Fruit fly (Drosophila melanogaster): ENCODE results near the gene CG6310.

Gene CG6310

dm6 chr3L:11096195-11096908 lies 26.7 kb upstream of the CG6310 start, which contains the start of the genes CG46439, Iyd and CG33947 (continued):
- TF ChIP-seq ems (GFP tag; optimal IDR thresholded peaks at IDR 0.05) (peak; percentile 9), fd102C (GFP tag; optimal IDR thresholded peaks at IDR 0.05) (no peak), CG17361 (GFP tag; IDR thresholded peaks at IDR 0.05) (0 out of 3 replicates have a peak, but pooled peaks have one; percentile 17), Dbx (GFP tag; IDR thresholded peaks at IDR 0.05) (no peak), Hr51 (GFP tag; optimal IDR thresholded peaks at IDR 0.05) (peak in 1 of 2 experiments; percentile 12), Myb (GFP tag; optimal IDR thresholded peaks at IDR 0.05) (peak; percentile 93), CG10147 (GFP tag; optimal IDR thresholded peaks at IDR 0.05) (no peak), CG14050 (GFP tag; IDR thresholded peaks at IDR 0.05) (no peak), twi (tag; optimal IDR thresholded peaks at IDR 0.05) (no peak), zfh1 (GFP tag; IDR thresholded peaks at IDR 0.05) (0 out of 3 replicates have a peak, but pooled peaks have one; percentile 32), CG15696 (tag; optimal IDR thresholded peaks at IDR 0.05) (no peak), Dp (GFP tag; optimal IDR thresholded peaks at IDR 0.05) (peak; percentile 67), CG15269 (tag; optimal IDR thresholded peaks at IDR 0.05) (peak; percentile 32), Hand (GFP tag; optimal IDR thresholded peaks at IDR 0.05) (peak; percentile 58), CG8478 (optimal IDR thresholded peaks at IDR 0.05) (no peak), CG6689 (GFP tag; IDR thresholded peaks at IDR 0.05) (peak; percentile 24; the same call in 1 of the 2 replicates), fu2 (GFP tag; optimal IDR thresholded peaks at IDR 0.05) (no peak), Fer3 (tag; optimal IDR thresholded peaks at IDR 0.05) (no peak), Sox100B (GFP tag; optimal IDR thresholded peaks at IDR 0.05) (no peak), Fer2 (tag; optimal IDR thresholded peaks at IDR 0.05) (no peak), Med (GFP tag) (peak; percentile 89), fd96Cb (tag; optimal IDR thresholded peaks at IDR 0.05) (no peak), jumu (GFP tag; optimal IDR thresholded peaks at IDR 0.05) (no peak), CG3995 (GFP tag; optimal IDR thresholded peaks at IDR 0.05) (peak; percentile 2), grn (GFP tag; optimal IDR thresholded peaks at IDR 0.05) (no peak), Deaf1 (tag; optimal IDR thresholded peaks at IDR 0.05) (peak; percentile 46), Max (GFP tag; optimal IDR thresholded peaks at IDR 0.05) (no peak), CG14441 (GFP tag; IDR thresholded peaks at IDR 0.05) (peak; percentile 29; the same call in 1 of the 2 replicates), sr (GFP tag; IDR thresholded peaks at IDR 0.05) (no peak), MBD-R2 (GFP tag; IDR thresholded peaks at IDR 0.05) (peak; percentile 28; the same call in 1 of the 2 replicates), Dll (GFP tag; IDR thresholded peaks at IDR 0.05; ENCODE audit: partially characterized antibody) (no peak), CG7556 (GFP tag; optimal IDR thresholded peaks at IDR 0.05) (peak; percentile 24), CG6654 (GFP tag; optimal IDR thresholded peaks at IDR 0.05) (no peak), zfh2 (GFP tag; optimal IDR thresholded peaks at IDR 0.05) (peak; percentile 22), CG16779 (GFP tag; IDR thresholded peaks at IDR 0.05) (no peak), Eip74EF (GFP tag; optimal IDR thresholded peaks at IDR 0.05) (peak in 1 of 2 experiments; percentile 68), Jarid2 (GFP tag; optimal IDR thresholded peaks at IDR 0.05) (no peak), CrebB (tag; optimal IDR thresholded peaks at IDR 0.05) (no peak), ken (GFP tag; IDR thresholded peaks at IDR 0.05) (0 out of 3 replicates have a peak, but pooled peaks have one; percentile 19), CG34224 (GFP tag; IDR thresholded peaks at IDR 0.05; ENCODE audit: partially characterized antibody) (peak; percentile 56; the same call in 2 of the 3 replicates), Atf6 (GFP tag; IDR thresholded peaks at IDR 0.05) (peak; percentile 56), CG4424 (GFP tag; optimal IDR thresholded peaks at IDR 0.05) (no peak), cwo (GFP tag; optimal IDR thresholded peaks at IDR 0.05) (peak; percentile 28), vvl (GFP tag; IDR thresholded peaks at IDR 0.05) (peak; percentile 14; the same call in 1 of the 2 replicates), abd-A (tag; optimal IDR thresholded peaks at IDR 0.05) (peak; percentile 38), slbo (GFP tag; IDR thresholded peaks at IDR 0.05) (no peak), CG11504 (tag; optimal IDR thresholded peaks at IDR 0.05) (peak; percentile 18), CG1233 (GFP tag; optimal IDR thresholded peaks at IDR 0.05) (no peak), caup (GFP tag; optimal IDR thresholded peaks at IDR 0.05; ENCODE audit: severe bottlenecking) (no peak)
